Fruit fly (Drosophila melanogaster) whole organism, pupa: Measurements from ENCODE around the gene CG12539.

Source experiments
- CG10348 ChIP-seq: fragments of 200-800 bp; sonication (Bioruptor generic); IDR thresholded peaks from 2 replicates; pipeline ENCODE4 v1.3.6; 2022; ENCODE audit warnings: missing biosample characterization, missing genetic modification characterization
- CG34367 ChIP-seq: fragments of 200-800 bp; sonication (Bioruptor generic); optimal IDR thresholded peaks from 2 replicates; lab custom pipeline; 2018; ENCODE audit warnings: missing biosample characterization, mild to moderate bottlenecking, missing genetic modification characterization
- fd96Ca ChIP-seq: fragments of 200-800 bp; sonication (Bioruptor generic); IDR thresholded peaks from 3 replicates; pipeline ENCODE4 v1.3.6; 2022; ENCODE audit warnings: missing biosample characterization, missing genetic modification characterization
- gl ChIP-seq: fragments of 200-800 bp; sonication (Bioruptor generic); optimal IDR thresholded peaks from 2 replicates; lab custom pipeline; 2018; ENCODE audit warnings: missing biosample characterization, mild to moderate bottlenecking, missing genetic modification characterization

dm6 chrX:14836425-14836824, 8.1 kb downstream of the CG12539 start, which contains the start of gene CG14410:
- TF ChIP-seq CG34367, result no peak
- no peak for TF ChIP-seq fd96Ca (GFP tag; lab: Robert Waterston, UW)
- TF ChIP-seq CG10348 (GFP tag; lab: Robert Waterston, UW), result no peak
- TF ChIP-seq gl (tag; lab: Kevin White, UChicago), result no peak
